Fruit fly (Drosophila melanogaster): ENCODE measurements around the gene CG18641.

The CG18641 gene

DNA sequence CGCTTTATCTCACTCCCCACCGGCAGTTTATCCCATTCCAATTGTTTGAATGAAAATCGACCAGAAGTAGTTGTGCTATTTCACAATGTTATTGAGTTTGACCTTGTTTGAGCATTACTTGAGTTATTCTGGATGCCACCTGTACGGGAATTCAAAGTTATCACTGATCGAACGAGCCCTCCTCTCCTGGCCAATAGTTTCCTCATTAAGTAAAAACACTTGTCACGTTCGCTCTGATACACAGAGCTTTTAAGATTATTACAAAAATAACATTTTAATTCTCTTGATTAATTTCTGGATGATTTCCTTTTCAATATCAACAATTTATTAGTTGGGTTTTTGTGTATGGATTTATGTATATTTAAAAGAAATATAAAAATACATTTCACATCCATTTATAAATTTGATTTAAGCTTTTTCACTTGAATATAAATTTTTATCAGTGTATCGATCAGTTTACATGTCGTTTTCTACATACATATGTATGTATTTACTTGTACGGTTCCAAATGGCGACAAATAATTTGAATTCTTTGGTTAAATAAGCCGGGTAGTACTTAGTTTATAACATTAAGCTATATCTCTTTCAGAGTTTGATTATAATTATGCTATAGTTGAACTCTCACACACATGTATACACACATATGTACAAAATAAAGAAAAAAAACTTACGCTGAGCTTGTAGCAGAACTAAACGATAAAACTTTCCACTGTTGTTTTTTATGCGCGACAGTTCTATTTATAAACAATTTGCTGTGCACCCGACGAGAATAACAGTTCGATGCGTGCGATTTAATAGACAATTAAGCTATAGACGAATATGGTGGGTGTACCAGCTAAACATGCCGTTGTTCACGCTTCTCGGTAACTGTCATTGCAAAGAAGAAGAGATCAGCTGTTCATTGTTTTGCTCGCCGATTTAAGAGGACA, 41.0 kb downstream of the CG18641 start, which contains the start of the genes CG3609 and CG15390 (continued):
- peak; percentile 64 for TF ChIP-seq Six4 (GFP tag; optimal IDR thresholded peaks at IDR 0.05)
- peak; percentile 69 for TF ChIP-seq CG10147 (GFP tag; optimal IDR thresholded peaks at IDR 0.05)
- peak; percentile 85 for TF ChIP-seq gem (tag; optimal IDR thresholded peaks at IDR 0.05)
- peak; percentile 70 for TF ChIP-seq CG18011 (GFP tag; optimal IDR thresholded peaks at IDR 0.05)
- peak; percentile 57 for TF ChIP-seq CG13287 (GFP tag; IDR thresholded peaks at IDR 0.05; ENCODE audit: partially characterized antibody)
- TF ChIP-seq onecut (GFP tag; IDR thresholded peaks at IDR 0.05), result peak; percentile 72
- peak; percentile 15 for TF ChIP-seq dmrt11E (tag; optimal IDR thresholded peaks at IDR 0.05)
- TF ChIP-seq abd-A (tag; optimal IDR thresholded peaks at IDR 0.05), result peak; percentile 97
- peak; percentile 77 for TF ChIP-seq CG17612 (GFP tag; IDR thresholded peaks at IDR 0.05)
- peak; percentile 77 for TF ChIP-seq btn (GFP tag; optimal IDR thresholded peaks at IDR 0.05)
- TF ChIP-seq Dip2 (GFP tag; IDR thresholded peaks at IDR 0.05), result no peak
- peak; percentile 27; the same call in 1 of the 2 replicates for TF ChIP-seq CG4730 (GFP tag; IDR thresholded peaks at IDR 0.05)
- peak; percentile 59; the same call in 1 of the 2 replicates for TF ChIP-seq esg (GFP tag; conservative IDR thresholded peaks at IDR 0.05)
- peak; percentile 88 for TF ChIP-seq Xbp1 (GFP tag; optimal IDR thresholded peaks at IDR 0.05)
- peak; percentile 79 for TF ChIP-seq CG11398 (GFP tag; optimal IDR thresholded peaks at IDR 0.05)
- peak; percentile 77 for TF ChIP-seq CG12071 (GFP tag; optimal IDR thresholded peaks at IDR 0.05)
- TF ChIP-seq Max (GFP tag; optimal IDR thresholded peaks at IDR 0.05), result peak; percentile 72
- peak; percentile 57 for TF ChIP-seq CG1233 (GFP tag; optimal IDR thresholded peaks at IDR 0.05)
- peak; percentile 64 for TF ChIP-seq CG10979 (tag; optimal IDR thresholded peaks at IDR 0.05)
- TF ChIP-seq ac (GFP tag; optimal IDR thresholded peaks at IDR 0.05), result no peak
- peak in 1 of 2 experiments; percentile 41 for TF ChIP-seq insv (GFP tag; optimal IDR thresholded peaks at IDR 0.05)
- peak; percentile 26 for TF ChIP-seq CG10267 (tag; optimal IDR thresholded peaks at IDR 0.05)
- TF ChIP-seq Atf-2 (GFP tag; optimal IDR thresholded peaks at IDR 0.05), result peak; percentile 80
- TF ChIP-seq h (optimal IDR thresholded peaks at IDR 0.05), result no peak
- no peak for TF ChIP-seq CG15073 (GFP tag; optimal IDR thresholded peaks at IDR 0.05)
- TF ChIP-seq Optix (GFP tag; IDR thresholded peaks at IDR 0.05), result peak; percentile 64; the same call in 2 of the 3 replicates
- TF ChIP-seq Bteb2 (GFP tag; optimal IDR thresholded peaks at IDR 0.05), result peak; percentile 87
- TF ChIP-seq CG31365 (tag; optimal IDR thresholded peaks at IDR 0.05), result peak; percentile 69
- peak; percentile 76 for TF ChIP-seq CG31388 (GFP tag; optimal IDR thresholded peaks at IDR 0.05)
- peak; percentile 71 for TF ChIP-seq Ptx1 (GFP tag; IDR thresholded peaks at IDR 0.05)
- peak; percentile 86 for TF ChIP-seq NfI (GFP tag; optimal IDR thresholded peaks at IDR 0.05)
- no peak for TF ChIP-seq CG15479 (GFP tag; optimal IDR thresholded peaks at IDR 0.05)
- peak; percentile 95 for TF ChIP-seq dm (GFP tag; optimal IDR thresholded peaks at IDR 0.05)
- peak; percentile 89 for TF ChIP-seq Hsf (GFP tag; optimal IDR thresholded peaks at IDR 0.05)
- TF ChIP-seq yki (optimal IDR thresholded peaks at IDR 0.05), result no peak
- peak; percentile 50; the same call in 1 of the 3 replicates for TF ChIP-seq CG2889 (GFP tag; IDR thresholded peaks at IDR 0.05)
- peak; percentile 59 for TF ChIP-seq sens-2 (GFP tag; IDR thresholded peaks at IDR 0.05)
- peak; percentile 91 for TF ChIP-seq ems (GFP tag; optimal IDR thresholded peaks at IDR 0.05)
- TF ChIP-seq CG17912 (GFP tag; optimal IDR thresholded peaks at IDR 0.05), result peak; percentile 78
- TF ChIP-seq trem (tag; optimal IDR thresholded peaks at IDR 0.05), result peak; percentile 10
- no peak for TF ChIP-seq prd (optimal IDR thresholded peaks at IDR 0.05)
- TF ChIP-seq prd (GFP tag; IDR thresholded peaks at IDR 0.05), result peak; percentile 86
- TF ChIP-seq ara (GFP tag; IDR thresholded peaks at IDR 0.05), result peak; percentile 63; the same call in 1 of the 2 replicates
- TF ChIP-seq Nf-YC (tag; optimal IDR thresholded peaks at IDR 0.05), result peak; percentile 59
- peak; percentile 81 for TF ChIP-seq luna (GFP tag; optimal IDR thresholded peaks at IDR 0.05)
- TF ChIP-seq vvl (GFP tag; IDR thresholded peaks at IDR 0.05), result peak; percentile 94
- TF ChIP-seq fru (optimal IDR thresholded peaks at IDR 0.05), result no peak
- TF ChIP-seq HLH3B (GFP tag; IDR thresholded peaks at IDR 0.05), result peak; percentile 76
- TF ChIP-seq twi (tag; optimal IDR thresholded peaks at IDR 0.05), result peak; percentile 55
- no peak for TF ChIP-seq D19B (GFP tag; optimal IDR thresholded peaks at IDR 0.05)

Measured in whole organism, embryonic.